Worm (Caenorhabditis elegans) whole organism, L2 larva: ENCODE data around the gene crm-1.

Experiments
- C34F6.9 ChIP-seq: fragments of 150-350 bp; optimal IDR thresholded peaks from 2 replicates; lab custom pipeline; 2014; ENCODE audit warnings: missing biosample characterization, missing genetic modification characterization
- F13H6.1 ChIP-seq: sonication (generic microtip); optimal IDR thresholded peaks from 2 replicates; lab custom pipeline; 2016; ENCODE audit warnings: missing genetic modification characterization, missing compliant biosample characterization
- R02D3.7 ChIP-seq: fragments of 150-350 bp; optimal IDR thresholded peaks from 2 replicates; lab custom pipeline; 2014; ENCODE audit warnings: missing biosample characterization, missing genetic modification characterization
- Y55F3AM.14 ChIP-seq: fragments of 200-800 bp; sonication (Bioruptor generic); optimal IDR thresholded peaks from 2 replicates; lab custom pipeline; 2018; ENCODE audit warnings: mild to moderate bottlenecking, missing genetic modification characterization, missing compliant biosample characterization
- ZK546.5 ChIP-seq: sonication (generic microtip); optimal IDR thresholded peaks from 2 replicates; lab custom pipeline; 2017; ENCODE audit warnings: missing biosample characterization, missing genetic modification characterization
- alr-1 ChIP-seq: fragments of 150-350 bp; optimal IDR thresholded peaks from 2 replicates; lab custom pipeline; 2014; ENCODE audit warnings: missing biosample characterization, missing genetic modification characterization
- aly-2 ChIP-seq: fragments of 150-350 bp; optimal IDR thresholded peaks from 2 replicates; lab custom pipeline; 2014; ENCODE audit warnings: missing biosample characterization, missing genetic modification characterization
- ama-1 ChIP-seq: fragments of 150-350 bp; optimal IDR thresholded peaks from 2 replicates; lab custom pipeline; 2018; ENCODE audit warnings: inconsistent platforms
- blmp-1 ChIP-seq: sonication (generic microtip); optimal IDR thresholded peaks from 2 replicates; lab custom pipeline; 2017; ENCODE audit warnings: missing genetic modification characterization, mild to moderate bottlenecking, missing compliant biosample characterization, antibody characterized with exemption, moderate library complexity; ENCODE audit not compliant: insufficient read depth
- ceh-16 ChIP-seq: fragments of 150-350 bp; optimal IDR thresholded peaks from 2 replicates; lab custom pipeline; 2014; ENCODE audit warnings: missing biosample characterization, missing genetic modification characterization
- ceh-82 ChIP-seq: fragments of 150-350 bp; optimal IDR thresholded peaks from 2 replicates; lab custom pipeline; 2014; ENCODE audit warnings: missing biosample characterization, missing genetic modification characterization
- crh-2 ChIP-seq: sonication (generic microtip); optimal IDR thresholded peaks from 2 replicates; lab custom pipeline; 2017; ENCODE audit warnings: missing biosample characterization, missing genetic modification characterization
- dmd-4 ChIP-seq: sonication (generic microtip); optimal IDR thresholded peaks from 2 replicates; lab custom pipeline; 2017; ENCODE audit warnings: missing biosample characterization, missing genetic modification characterization
- elt-1 ChIP-seq: fragments of 150-350 bp; optimal IDR thresholded peaks from 2 replicates; lab custom pipeline; 2014; ENCODE audit warnings: missing biosample characterization, missing genetic modification characterization
- elt-3 ChIP-seq: sonication (generic microtip); optimal IDR thresholded peaks from 2 replicates; lab custom pipeline; 2017; ENCODE audit warnings: missing biosample characterization, missing genetic modification characterization
- fos-1 ChIP-seq: fragments of 150-350 bp; optimal IDR thresholded peaks from 2 replicates; lab custom pipeline; 2014; ENCODE audit warnings: missing biosample characterization, missing genetic modification characterization
- gmeb-1 ChIP-seq: fragments of 150-350 bp; optimal IDR thresholded peaks from 2 replicates; lab custom pipeline; 2014; ENCODE audit warnings: missing biosample characterization, missing genetic modification characterization
- lin-11 ChIP-seq: fragments of 150-350 bp; sonication (generic microtip); optimal IDR thresholded peaks from 2 replicates; lab custom pipeline; 2014; ENCODE audit warnings: missing biosample characterization, missing genetic modification characterization, inconsistent platforms, mixed read lengths
- lin-39 ChIP-seq: fragments of 150-350 bp; optimal IDR thresholded peaks from 2 replicates; lab custom pipeline; 2014; ENCODE audit warnings: missing biosample characterization, missing genetic modification reagents, missing genetic modification characterization
- lsy-2 ChIP-seq, 2 experiments: fragments of 150-350 bp in 1 of 2; sonication (generic microtip) in 1 of 2; optimal IDR thresholded peaks; 2 replicates each; lab custom pipeline; 2014 to 2017; ENCODE audit warnings: missing biosample characterization in 2 of 2, missing genetic modification characterization in 2 of 2
- mbf-1 ChIP-seq: sonication (generic microtip); optimal IDR thresholded peaks from 2 replicates; lab custom pipeline; 2017; ENCODE audit warnings: missing biosample characterization, missing genetic modification characterization
- mdl-1 ChIP-seq, 2 experiments: fragments of 150-350 bp in 1 of 2; sonication (generic microtip) in 1 of 2; optimal IDR thresholded peaks; 2 replicates each; lab custom pipeline; 2017; ENCODE audit warnings: missing biosample characterization in 2 of 2, missing genetic modification characterization in 2 of 2
- nhr-10 ChIP-seq: sonication (generic microtip); optimal IDR thresholded peaks from 2 replicates; lab custom pipeline; 2017; ENCODE audit warnings: missing biosample characterization, missing genetic modification characterization
- nhr-11 ChIP-seq: fragments of 150-350 bp; optimal IDR thresholded peaks from 2 replicates; lab custom pipeline; 2014; ENCODE audit warnings: missing biosample characterization, missing genetic modification characterization
- nhr-12 ChIP-seq: fragments of 150-350 bp; optimal IDR thresholded peaks from 2 replicates; lab custom pipeline; 2014; ENCODE audit warnings: missing biosample characterization, missing genetic modification characterization
- nhr-129 ChIP-seq: fragments of 150-350 bp; optimal IDR thresholded peaks from 2 replicates; lab custom pipeline; 2014; ENCODE audit warnings: missing biosample characterization, missing genetic modification characterization
- nhr-21 ChIP-seq: fragments of 150-350 bp; optimal IDR thresholded peaks from 2 replicates; lab custom pipeline; 2014; ENCODE audit warnings: missing biosample characterization, missing genetic modification characterization
- nhr-23 ChIP-seq: fragments of 150-350 bp; optimal IDR thresholded peaks from 2 replicates; lab custom pipeline; 2014; ENCODE audit warnings: missing biosample characterization, missing genetic modification reagents, missing genetic modification characterization
- nhr-237 ChIP-seq: fragments of 150-350 bp; optimal IDR thresholded peaks from 2 replicates; lab custom pipeline; 2014; ENCODE audit warnings: missing biosample characterization, missing genetic modification characterization
- nhr-25 ChIP-seq: fragments of 150-350 bp; sonication (generic microtip); optimal IDR thresholded peaks from 3 replicates; lab custom pipeline; 2014; ENCODE audit warnings: missing biosample characterization, missing genetic modification characterization
- nhr-6 ChIP-seq: fragments of 150-350 bp; optimal IDR thresholded peaks from 2 replicates; lab custom pipeline; 2014; ENCODE audit warnings: missing biosample characterization, missing genetic modification characterization
- nhr-77 ChIP-seq: fragments of 150-350 bp; optimal IDR thresholded peaks from 2 replicates; lab custom pipeline; 2014; ENCODE audit warnings: missing biosample characterization, missing genetic modification characterization
- peb-1 ChIP-seq: fragments of 150-350 bp; optimal IDR thresholded peaks from 2 replicates; lab custom pipeline; 2014; ENCODE audit warnings: missing biosample characterization, missing genetic modification characterization
- sem-4 ChIP-seq: fragments of 150-350 bp; optimal IDR thresholded peaks from 2 replicates; lab custom pipeline; 2014; ENCODE audit warnings: missing biosample characterization, missing genetic modification reagents, missing genetic modification characterization
- sma-3 ChIP-seq: sonication (generic microtip); optimal IDR thresholded peaks from 2 replicates; lab custom pipeline; 2016; ENCODE audit warnings: missing genetic modification reagents, missing genetic modification characterization, missing compliant biosample characterization
- sma-9 ChIP-seq, 2 experiments: fragments of 150-350 bp in 1 of 2; sonication (generic microtip) in 1 of 2; optimal IDR thresholded peaks; 2 replicates each; lab custom pipeline; 2014 to 2016; ENCODE audit warnings: missing genetic modification characterization in 2 of 2, mild to moderate bottlenecking in 1 of 2, missing biosample characterization in 1 of 2, missing compliant biosample characterization in 1 of 2, missing genetic modification reagents in 1 of 2, moderate library complexity in 1 of 2
- snpc-4 ChIP-seq: fragments of 150-350 bp; optimal IDR thresholded peaks from 2 replicates; lab custom pipeline; 2014; ENCODE audit warnings: missing biosample characterization, missing genetic modification characterization
- unc-39 ChIP-seq: fragments of 150-350 bp; optimal IDR thresholded peaks from 2 replicates; lab custom pipeline; 2014; ENCODE audit warnings: missing biosample characterization, missing genetic modification characterization
- unc-55 ChIP-seq: fragments of 150-350 bp; sonication (generic microtip); optimal IDR thresholded peaks from 3 replicates; lab custom pipeline; 2014; ENCODE audit warnings: missing biosample characterization, missing genetic modification reagents, missing genetic modification characterization
- unc-62 ChIP-seq: fragments of 150-350 bp; optimal IDR thresholded peaks from 2 replicates; lab custom pipeline; 2014; ENCODE audit warnings: missing biosample characterization, missing genetic modification reagents, missing genetic modification characterization
- zag-1 ChIP-seq: fragments of 150-350 bp; optimal IDR thresholded peaks from 2 replicates; lab custom pipeline; 2014; ENCODE audit warnings: missing biosample characterization, missing genetic modification characterization
- ztf-11 ChIP-seq: sonication (generic microtip); optimal IDR thresholded peaks from 2 replicates; lab custom pipeline; 2017; ENCODE audit warnings: missing biosample characterization, missing genetic modification characterization
- ztf-4 ChIP-seq: fragments of 150-350 bp; optimal IDR thresholded peaks from 2 replicates; lab custom pipeline; 2014; ENCODE audit warnings: missing biosample characterization, missing genetic modification characterization

crm-1 gene

DNA sequence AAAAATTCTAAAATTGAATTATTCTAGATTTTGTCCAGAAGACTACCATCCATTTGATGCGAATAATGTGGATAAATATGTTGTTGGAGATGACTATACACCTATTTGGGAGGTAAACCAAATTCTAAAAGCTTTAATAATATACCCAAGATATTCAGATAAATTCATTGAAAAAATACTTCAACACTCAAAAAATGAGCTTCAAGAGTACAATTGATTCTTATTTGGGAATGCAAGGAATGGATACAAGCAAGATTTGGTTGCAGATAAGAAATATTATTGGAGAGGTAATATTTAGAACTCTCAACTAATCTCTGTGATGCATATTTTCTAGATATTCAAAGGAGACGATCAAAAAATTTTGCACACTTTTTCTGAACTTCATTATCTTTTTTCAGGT lies 28.3 kb upstream of the crm-1 start:
- TF ChIP-seq sma-3 (GFP tag; lab: Kevin White, UChicago): no peak
- TF ChIP-seq blmp-1: no peak
- TF ChIP-seq nhr-6 (tag; lab: Kevin White, UChicago): no peak
- no peak for TF ChIP-seq nhr-23
- no peak for TF ChIP-seq snpc-4 (tag; lab: Kevin White, UChicago)
- TF ChIP-seq ztf-11 (tag; lab: Kevin White, UChicago): no peak
- no peak for TF ChIP-seq nhr-21 (tag; lab: Kevin White, UChicago)
- no peak for TF ChIP-seq nhr-25 (tag; lab: Kevin White, UChicago)

- TF ChIP-seq sma-3 (GFP tag; lab: Kevin White, UChicago): no peak
- no peak for TF ChIP-seq ztf-4 (tag; lab: Kevin White, UChicago)
- TF ChIP-seq C34F6.9 (tag; lab: Kevin White, UChicago): no peak
- TF ChIP-seq snpc-4 (tag; lab: Kevin White, UChicago): no peak
- TF ChIP-seq lsy-2 (tag; optimal IDR thresholded peaks at IDR 0.05; lab: Kevin White, UChicago): no peak
- TF ChIP-seq nhr-10 (tag; lab: Kevin White, UChicago): no peak
- TF ChIP-seq ceh-16 (tag; lab: Kevin White, UChicago): no peak
- TF ChIP-seq F13H6.1 (tag; lab: Kevin White, UChicago): no peak
- TF ChIP-seq ztf-11 (tag; lab: Kevin White, UChicago): no peak
- TF ChIP-seq fos-1: no peak
- TF ChIP-seq sma-9 (GFP tag; optimal IDR thresholded peaks at IDR 0.05; lab: Kevin White, UChicago): no peak
- TF ChIP-seq sma-9 (tag; optimal IDR thresholded peaks at IDR 0.05; lab: Kevin White, UChicago): no peak
- TF ChIP-seq nhr-11 (tag; lab: Kevin White, UChicago): no peak
- no peak for TF ChIP-seq ZK546.5 (tag; lab: Kevin White, UChicago)
- no peak for TF ChIP-seq mbf-1 (tag; lab: Kevin White, UChicago)
- no peak for TF ChIP-seq elt-1 (tag; lab: Kevin White, UChicago)
- no peak for TF ChIP-seq unc-39 (tag; lab: Kevin White, UChicago)
- no peak for TF ChIP-seq nhr-6 (tag; lab: Kevin White, UChicago)
- no peak for TF ChIP-seq ama-1 (lab: Kevin White, UChicago)
- TF ChIP-seq, all 48 proteins: peak for 0
Observed at ce11 chrV:10358238-10358637, 26.3 kb upstream of the crm-1 start, which contains the start of gene ttll-15. ttll-15 (plus strand) TSS chrV:10358538.

DNA sequence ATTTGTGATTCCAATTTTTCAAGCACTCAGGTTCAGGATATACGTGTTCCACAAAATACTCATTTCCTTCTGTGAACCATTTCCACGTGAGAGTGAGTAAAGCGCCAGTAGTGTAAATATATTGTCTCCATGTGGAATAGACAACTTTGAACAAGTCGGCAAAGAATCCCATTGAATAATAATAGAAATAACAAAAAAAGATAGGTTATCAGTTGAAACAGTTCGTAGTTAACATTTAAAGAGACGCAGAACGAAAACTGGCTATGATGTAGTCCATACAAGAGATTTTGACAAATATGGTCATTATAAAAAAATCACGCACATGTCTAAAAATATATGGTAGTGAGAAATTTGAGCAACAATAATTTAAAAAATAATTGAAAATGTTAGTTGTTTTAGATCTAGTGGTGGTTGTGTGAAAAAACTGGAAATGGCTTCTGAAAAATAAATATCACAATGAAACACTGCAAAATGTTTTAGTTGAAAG lies 25.6 kb upstream of the crm-1 start, which contains the start of gene ceeh-2:
TSS of gene ceeh-2 (minus strand) at position 437 of the 487 bp plus-strand sequence.
- TF ChIP-seq sma-9 (GFP tag; optimal IDR thresholded peaks at IDR 0.05; lab: Kevin White, UChicago) (peak; percentile 17), sma-9 (tag; optimal IDR thresholded peaks at IDR 0.05; lab: Kevin White, UChicago) (no peak), nhr-12 (tag; lab: Kevin White, UChicago) (no peak), fos-1 (peak; percentile 6), sem-4 (tag; lab: Kevin White, UChicago) (no peak), nhr-23 (no peak), elt-3 (tag; lab: Kevin White, UChicago) (no peak), ztf-11 (tag; lab: Kevin White, UChicago) (no peak), zag-1 (tag; lab: Kevin White, UChicago) (no peak), C34F6.9 (tag; lab: Kevin White, UChicago) (no peak), crh-2 (tag; lab: Kevin White, UChicago) (no peak)

- TF ChIP-seq Y55F3AM.14: no peak
- no peak for TF ChIP-seq mdl-1 (tag; optimal IDR thresholded peaks at IDR 0.05; lab: Kevin White, UChicago)
- TF ChIP-seq aly-2 (tag; lab: Kevin White, UChicago): no peak
- TF ChIP-seq unc-62: no peak
- TF ChIP-seq peb-1 (tag; lab: Kevin White, UChicago): no peak
- peak; percentile 65 for TF ChIP-seq nhr-6 (tag; lab: Kevin White, UChicago)
- TF ChIP-seq zag-1 (tag; lab: Kevin White, UChicago): no peak
- no peak for TF ChIP-seq elt-3 (tag; lab: Kevin White, UChicago)
- TF ChIP-seq alr-1 (tag; lab: Kevin White, UChicago): no peak
- no peak for TF ChIP-seq lin-39 (tag; lab: Kevin White, UChicago)
- TF ChIP-seq nhr-21 (tag; lab: Kevin White, UChicago): peak; percentile 68
- TF ChIP-seq dmd-4 (tag; lab: Kevin White, UChicago): no peak
- TF ChIP-seq sma-9 (GFP tag; optimal IDR thresholded peaks at IDR 0.05; lab: Kevin White, UChicago): peak; percentile 92
- TF ChIP-seq sma-9 (tag; optimal IDR thresholded peaks at IDR 0.05; lab: Kevin White, UChicago): no peak
- TF ChIP-seq ceh-16 (tag; lab: Kevin White, UChicago): peak; percentile 16
- TF ChIP-seq ama-1 (lab: Kevin White, UChicago): no peak
- TF ChIP-seq elt-1 (tag; lab: Kevin White, UChicago): no peak
- peak; percentile 30 for TF ChIP-seq nhr-129 (tag; lab: Kevin White, UChicago)
- TF ChIP-seq gmeb-1 (tag; lab: Kevin White, UChicago): peak; percentile 94
- TF ChIP-seq snpc-4 (tag; lab: Kevin White, UChicago): peak; percentile 69
- TF ChIP-seq lin-11 (tag; lab: Kevin White, UChicago): peak; percentile 18
- TF ChIP-seq nhr-77 (tag; lab: Kevin White, UChicago): no peak
- TF ChIP-seq nhr-237 (tag; lab: Kevin White, UChicago): no peak
- TF ChIP-seq ztf-11 (tag; lab: Kevin White, UChicago): no peak
- TF ChIP-seq unc-55 (GFP tag; lab: Kevin White, UChicago): peak; percentile 89
- TF ChIP-seq ztf-4 (tag; lab: Kevin White, UChicago): no peak
- no peak for TF ChIP-seq ceh-82
- TF ChIP-seq nhr-10 (tag; lab: Kevin White, UChicago): no peak
- no peak for TF ChIP-seq R02D3.7
- peak; percentile 16 for TF ChIP-seq fos-1
- TF ChIP-seq nhr-12 (tag; lab: Kevin White, UChicago): no peak
- peak; percentile 64 for TF ChIP-seq sem-4 (tag; lab: Kevin White, UChicago)
Observed at ce11 chrV:10355773-10356335, 23.9 kb upstream of the crm-1 start, which contains the start of gene sluh-7. sluh-7 (minus strand) TSS chrV:10355823.
